Worm (Caenorhabditis elegans): ENCODE data around the gene C47D12.2.

C47D12.2 gene

ce11 chrII:11635745-11636161 is 40.4 kb upstream of the C47D12.2 start (continued):
- TF ChIP-seq zfp-2 (tag; optimal IDR thresholded peaks at IDR 0.05) (no peak), arid-1 (GFP tag; conservative IDR thresholded peaks at IDR 0.05) (peak; percentile 45), zip-11 (GFP tag; IDR thresholded peaks at IDR 0.05) (no peak), lin-39 (tag; optimal IDR thresholded peaks at IDR 0.05) (no peak), ceh-20 (GFP tag; IDR thresholded peaks at IDR 0.05) (0 out of 2 replicates have a peak, but pooled peaks have one; percentile 6), egl-27 (tag; optimal IDR thresholded peaks at IDR 0.05) (no peak), F26F4.8 (GFP tag; conservative IDR thresholded peaks at IDR 0.05) (no peak), Y48G9A.11 (GFP tag; IDR thresholded peaks at IDR 0.05) (no peak), nhr-48 (tag; optimal IDR thresholded peaks at IDR 0.05) (peak; percentile 92), ces-1 (GFP tag; optimal IDR thresholded peaks at IDR 0.05) (peak; percentile 14), lin-13 (GFP tag; optimal IDR thresholded peaks at IDR 0.05) (peak; percentile 81), ztf-7 (tag; optimal IDR thresholded peaks at IDR 0.05) (no peak), vab-7 (GFP tag; IDR thresholded peaks at IDR 0.05) (no peak), mep-1 (tag; optimal IDR thresholded peaks at IDR 0.05) (peak; percentile 87)

- TF ChIP-seq nhr-6 (tag; optimal IDR thresholded peaks at IDR 0.05) (no peak), nhr-42 (GFP tag; IDR thresholded peaks at IDR 0.05) (no peak), egl-27 (tag; optimal IDR thresholded peaks at IDR 0.05) (no peak), cey-2 (tag; optimal IDR thresholded peaks at IDR 0.05; ENCODE audit: borderline replicate concordance, insufficient read depth) (no peak), attf-4 (tag; optimal IDR thresholded peaks at IDR 0.05) (no peak), hlh-11 (tag; optimal IDR thresholded peaks at IDR 0.05) (peak; percentile 36), ztf-11 (tag; optimal IDR thresholded peaks at IDR 0.05) (no peak), rbr-2 (tag; optimal IDR thresholded peaks at IDR 0.05) (no peak), T20F7.1 (GFP tag; optimal IDR thresholded peaks at IDR 0.05) (no peak), jun-1 (tag; optimal IDR thresholded peaks at IDR 0.05) (no peak), egl-43 (GFP tag; IDR thresholded peaks at IDR 0.05) (0 out of 2 replicates have a peak, but pooled peaks have one; percentile 45), saeg-2 (GFP tag; IDR thresholded peaks at IDR 0.05) (no peak), unc-62 (GFP tag; optimal IDR thresholded peaks at IDR 0.05 in 1 of 2) (peak in 1 of 2 experiments; percentile 25), unc-62 (tag; optimal IDR thresholded peaks at IDR 0.05) (no peak), zip-2 (tag; optimal IDR thresholded peaks at IDR 0.05) (no peak), nhr-25 (tag; optimal IDR thresholded peaks at IDR 0.05; ENCODE audit: borderline replicate concordance, insufficient read depth) (no peak), daf-12 (tag; optimal IDR thresholded peaks at IDR 0.05) (no peak), vab-7 (GFP tag; IDR thresholded peaks at IDR 0.05) (no peak), lim-7 (GFP tag; IDR thresholded peaks at IDR 0.05) (0 out of 2 replicates have a peak, but pooled peaks have one; percentile 50), ceh-62 (tag; optimal IDR thresholded peaks at IDR 0.05) (no peak), lin-29 (GFP tag; IDR thresholded peaks at IDR 0.05) (no peak), php-3 (GFP tag; IDR thresholded peaks at IDR 0.05) (0 out of 2 replicates have a peak, but pooled peaks have one; percentile 24), zfp-2 (tag; optimal IDR thresholded peaks at IDR 0.05) (no peak), duxl-1 (tag; optimal IDR thresholded peaks at IDR 0.05; ENCODE audit: poor library complexity) (no peak), mxl-3 (GFP tag; optimal IDR thresholded peaks at IDR 0.05) (no peak), aha-1 (tag) (no peak), F37D6.2 (tag; optimal IDR thresholded peaks at IDR 0.05) (no peak), daf-16 (GFP tag; optimal IDR thresholded peaks at IDR 0.05) (no peak), daf-16 (tag; optimal IDR thresholded peaks at IDR 0.05) (peak; percentile 41), mdt-29 (GFP tag; IDR thresholded peaks at IDR 0.05) (no peak), zip-11 (GFP tag; IDR thresholded peaks at IDR 0.05) (no peak), dve-1 (tag; optimal IDR thresholded peaks at IDR 0.05; ENCODE audit: insufficient read depth) (peak; percentile 17), pha-4 (GFP tag; IDR thresholded peaks at IDR 0.05) (no peak), pha-4 (tag; optimal IDR thresholded peaks at IDR 0.05) (no peak), snpc-4 (tag; optimal IDR thresholded peaks at IDR 0.05) (no peak), mdl-1 (tag; optimal IDR thresholded peaks at IDR 0.05) (no peak), madf-9 (GFP tag; conservative IDR thresholded peaks at IDR 0.05) (no peak), madf-5 (GFP tag; IDR thresholded peaks at IDR 0.05) (no peak), ama-1 (optimal IDR thresholded peaks at IDR 0.05) (peak; percentile 46), hmg-1.1 (GFP tag; IDR thresholded peaks at IDR 0.05) (no peak), daf-19 (GFP tag; conservative IDR thresholded peaks at IDR 0.05) (0 out of 2 replicates have a peak, but pooled peaks have one; percentile 14)
These were observed 39.5 kb upstream of the C47D12.2 start for ce11 chrII:11636617-11637016.
